Fruit fly (Drosophila melanogaster) whole organism, prepupa: ENCODE measurements around the gene Cnx99A.

Source experiments
- Blimp-1 ChIP-seq: fragments of 200-800 bp; sonication (Bioruptor generic); optimal IDR thresholded peaks from 3 replicates; lab custom pipeline; 2017; ENCODE audit warnings: missing biosample characterization, missing genetic modification characterization, mild to moderate bottlenecking, moderate library complexity, missing genetic modification reagents
- CG31627 ChIP-seq: fragments of 200-800 bp; sonication (Bioruptor generic); optimal IDR thresholded peaks from 3 replicates; lab custom pipeline; 2016; ENCODE audit warnings: missing biosample characterization, missing genetic modification characterization
- CG6792 ChIP-seq: fragments of 200-800 bp; sonication (Bioruptor generic); optimal IDR thresholded peaks from 3 replicates; lab custom pipeline; 2016; ENCODE audit warnings: missing biosample characterization, missing genetic modification characterization
- CG8319 ChIP-seq: fragments of 200-800 bp; sonication (Bioruptor generic); optimal IDR thresholded peaks from 3 replicates; lab custom pipeline; 2016; ENCODE audit warnings: missing biosample characterization, missing genetic modification characterization
- Eip93F ChIP-seq: fragments of 200-800 bp; sonication (Bioruptor generic); optimal IDR thresholded peaks from 2 replicates; lab custom pipeline; 2016; ENCODE audit warnings: missing biosample characterization, mild to moderate bottlenecking, missing genetic modification characterization
- Hr38 ChIP-seq: sonication (Bioruptor generic); optimal IDR thresholded peaks from 2 replicates; lab custom pipeline; 2016; ENCODE audit warnings: missing biosample characterization, missing genetic modification characterization
- OdsH ChIP-seq: fragments of 200-800 bp; sonication (Bioruptor generic); optimal IDR thresholded peaks from 3 replicates; lab custom pipeline; 2016; ENCODE audit warnings: missing biosample characterization, missing genetic modification characterization
- fd59A ChIP-seq: fragments of 200-800 bp; sonication (Bioruptor generic); optimal IDR thresholded peaks from 2 replicates; lab custom pipeline; 2017; ENCODE audit warnings: missing biosample characterization, mild to moderate bottlenecking, missing genetic modification characterization, missing genetic modification reagents
- fkh ChIP-seq: fragments of 200-800 bp; sonication (Bioruptor generic); optimal IDR thresholded peaks from 3 replicates; lab custom pipeline; 2017; ENCODE audit warnings: missing biosample characterization, mild to moderate bottlenecking, missing genetic modification characterization, moderate library complexity
- pdm3 ChIP-seq: fragments of 200-800 bp; sonication (Bioruptor generic); optimal IDR thresholded peaks from 3 replicates; lab custom pipeline; 2016; ENCODE audit warnings: missing biosample characterization, missing genetic modification characterization
- topi ChIP-seq: fragments of 200-800 bp; sonication (Bioruptor generic); optimal IDR thresholded peaks from 3 replicates; lab custom pipeline; 2016; ENCODE audit warnings: missing biosample characterization, missing genetic modification characterization

DNA sequence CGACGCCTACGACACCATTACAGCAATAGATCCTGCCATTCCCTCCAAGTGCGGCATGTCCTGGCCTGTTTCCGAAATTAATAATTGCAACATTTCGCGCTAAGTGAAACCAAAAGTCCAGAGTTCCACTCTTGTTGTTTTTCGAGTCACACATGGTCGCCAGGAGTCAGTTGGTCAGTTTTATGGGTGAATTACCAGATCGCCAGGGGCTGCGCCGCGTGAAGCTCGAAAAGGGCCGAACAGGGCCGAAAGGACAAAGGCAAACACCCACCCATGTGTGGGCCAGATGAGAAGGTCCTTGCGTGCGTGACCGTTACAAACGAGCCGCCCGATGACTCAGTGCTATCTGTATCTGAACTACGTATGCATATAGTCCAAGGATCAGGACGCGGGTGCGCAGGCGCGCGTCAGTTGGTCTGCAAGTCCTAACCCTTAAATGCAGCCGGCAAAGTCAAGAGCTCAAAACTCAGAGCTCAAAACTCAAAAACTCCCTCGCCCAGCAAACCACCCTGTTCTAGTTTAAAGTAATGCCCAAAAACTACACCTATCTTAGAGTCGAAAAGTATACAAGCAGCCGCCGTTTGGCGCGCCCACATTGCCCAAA, 10.5 kb downstream of the Cnx99A start:
- TF ChIP-seq Hr38 (GFP tag; lab: Kevin White, UChicago) (no peak), OdsH (GFP tag; lab: Kevin White, UChicago) (no peak), CG8319 (GFP tag; lab: Kevin White, UChicago) (no peak), fd59A (GFP tag; lab: Kevin White, UChicago) (no peak), topi (GFP tag; lab: Kevin White, UChicago) (no peak), Blimp-1 (GFP tag; lab: Kevin White, UChicago) (no peak), fkh (GFP tag; lab: Kevin White, UChicago) (no peak), CG31627 (GFP tag; lab: Kevin White, UChicago) (no peak), Eip93F (GFP tag; lab: Kevin White, UChicago) (no peak), CG6792 (GFP tag; lab: Kevin White, UChicago) (no peak), pdm3 (GFP tag; lab: Kevin White, UChicago) (no peak)
